Fruit fly (Drosophila melanogaster): ENCODE results near the gene CG42487.

The CG42487 gene

dm6 chr3R:27953890-27954289, 5.2 kb downstream of the CG42487 start, which contains the start of gene CG4951:
Gene CG4951, minus strand, starts transcription at chr3R:27954112.
- TF ChIP-seq h (optimal IDR thresholded peaks at IDR 0.05) (no peak), Myc (optimal IDR thresholded peaks at IDR 0.05) (no peak), Sin3A (optimal IDR thresholded peaks at IDR 0.05) (no peak), ttk (optimal IDR thresholded peaks at IDR 0.05) (no peak), insv (optimal IDR thresholded peaks at IDR 0.05) (no peak), psq (optimal IDR thresholded peaks at IDR 0.05) (no peak)

DNA sequence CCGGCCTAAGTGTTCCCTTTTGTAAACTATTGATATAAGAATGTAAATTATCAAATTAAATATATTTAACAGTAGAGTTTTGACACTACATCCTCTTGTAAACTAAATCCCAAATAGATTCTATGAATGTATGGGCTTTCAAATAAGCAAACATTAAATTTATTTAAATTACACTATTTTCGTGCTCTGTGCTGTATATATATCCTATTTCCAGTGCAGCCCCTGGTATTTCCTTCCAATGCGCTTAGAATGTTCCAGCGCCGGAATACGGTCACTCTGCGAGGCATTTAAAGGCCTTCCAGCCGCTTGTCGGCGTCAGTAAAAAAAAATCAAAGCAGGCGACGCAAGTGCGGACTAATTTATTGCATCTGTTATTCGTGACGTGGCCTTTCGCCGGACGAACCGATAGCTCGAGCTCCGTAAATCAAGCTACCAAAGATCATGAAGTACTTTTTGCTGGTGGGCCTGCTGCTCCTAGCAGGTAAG, 10.6 kb downstream of the CG42487 start, which contains the start of gene Gp93:
Gp93 (plus strand) TSS at position 291 of the 486 bp plus-strand sequence.
- TF ChIP-seq Sin3A (optimal IDR thresholded peaks at IDR 0.05) (no peak), h (optimal IDR thresholded peaks at IDR 0.05) (no peak), insv (optimal IDR thresholded peaks at IDR 0.05) (no peak), ttk (optimal IDR thresholded peaks at IDR 0.05) (no peak), psq (optimal IDR thresholded peaks at IDR 0.05) (no peak), Myc (optimal IDR thresholded peaks at IDR 0.05) (no peak)

DNA sequence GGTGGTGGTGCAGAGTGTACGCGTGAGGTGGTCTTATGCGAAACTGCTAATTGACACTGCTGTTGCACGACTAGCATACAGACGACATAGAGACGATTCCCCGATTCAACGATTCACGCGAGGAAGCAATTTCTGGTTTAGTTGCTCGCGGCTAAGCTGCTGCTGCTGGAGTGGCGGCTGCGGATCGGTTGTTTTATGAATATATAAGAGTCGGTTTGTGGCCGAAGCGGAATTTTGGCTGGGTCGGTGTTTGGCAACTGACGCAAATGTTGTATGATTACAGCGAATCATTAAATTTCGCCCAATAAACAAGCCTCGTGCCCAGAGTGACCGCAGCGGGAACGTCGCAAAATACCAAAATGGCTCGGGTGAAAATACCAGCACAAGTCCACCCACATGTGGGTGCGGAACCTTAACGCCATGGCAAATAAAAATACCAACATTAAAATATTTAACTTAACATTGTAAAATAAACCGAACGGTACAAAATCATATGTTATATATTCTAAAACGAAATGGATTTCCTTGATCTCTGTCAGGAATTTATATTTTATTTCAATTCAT, 11.3 kb downstream of the CG42487 start, which contains the start of gene mfrn:
mfrn (minus strand) TSS at position 340 of the 564 bp plus-strand sequence.
- no peak for TF ChIP-seq insv (optimal IDR thresholded peaks at IDR 0.05)
- TF ChIP-seq Myc (optimal IDR thresholded peaks at IDR 0.05): no peak
- TF ChIP-seq psq (optimal IDR thresholded peaks at IDR 0.05): no peak
- no peak for TF ChIP-seq h (optimal IDR thresholded peaks at IDR 0.05)
- TF ChIP-seq ttk (optimal IDR thresholded peaks at IDR 0.05): no peak
- TF ChIP-seq Sin3A (optimal IDR thresholded peaks at IDR 0.05): no peak

- no peak for TF ChIP-seq h (optimal IDR thresholded peaks at IDR 0.05)
- no peak for TF ChIP-seq psq (optimal IDR thresholded peaks at IDR 0.05)
- TF ChIP-seq Sin3A (optimal IDR thresholded peaks at IDR 0.05): no peak
- TF ChIP-seq ttk (optimal IDR thresholded peaks at IDR 0.05): no peak
- no peak for TF ChIP-seq Myc (optimal IDR thresholded peaks at IDR 0.05)
- no peak for TF ChIP-seq insv (optimal IDR thresholded peaks at IDR 0.05)
Observed at dm6 chr3R:27946555-27947204, 12.4 kb downstream of the CG42487 start.

dm6 chr3R:27945398-27945797, 13.6 kb downstream of the CG42487 start:
- TF ChIP-seq Myc (optimal IDR thresholded peaks at IDR 0.05) (no peak), Sin3A (optimal IDR thresholded peaks at IDR 0.05) (no peak), psq (optimal IDR thresholded peaks at IDR 0.05) (no peak), ttk (optimal IDR thresholded peaks at IDR 0.05) (no peak)

DNA sequence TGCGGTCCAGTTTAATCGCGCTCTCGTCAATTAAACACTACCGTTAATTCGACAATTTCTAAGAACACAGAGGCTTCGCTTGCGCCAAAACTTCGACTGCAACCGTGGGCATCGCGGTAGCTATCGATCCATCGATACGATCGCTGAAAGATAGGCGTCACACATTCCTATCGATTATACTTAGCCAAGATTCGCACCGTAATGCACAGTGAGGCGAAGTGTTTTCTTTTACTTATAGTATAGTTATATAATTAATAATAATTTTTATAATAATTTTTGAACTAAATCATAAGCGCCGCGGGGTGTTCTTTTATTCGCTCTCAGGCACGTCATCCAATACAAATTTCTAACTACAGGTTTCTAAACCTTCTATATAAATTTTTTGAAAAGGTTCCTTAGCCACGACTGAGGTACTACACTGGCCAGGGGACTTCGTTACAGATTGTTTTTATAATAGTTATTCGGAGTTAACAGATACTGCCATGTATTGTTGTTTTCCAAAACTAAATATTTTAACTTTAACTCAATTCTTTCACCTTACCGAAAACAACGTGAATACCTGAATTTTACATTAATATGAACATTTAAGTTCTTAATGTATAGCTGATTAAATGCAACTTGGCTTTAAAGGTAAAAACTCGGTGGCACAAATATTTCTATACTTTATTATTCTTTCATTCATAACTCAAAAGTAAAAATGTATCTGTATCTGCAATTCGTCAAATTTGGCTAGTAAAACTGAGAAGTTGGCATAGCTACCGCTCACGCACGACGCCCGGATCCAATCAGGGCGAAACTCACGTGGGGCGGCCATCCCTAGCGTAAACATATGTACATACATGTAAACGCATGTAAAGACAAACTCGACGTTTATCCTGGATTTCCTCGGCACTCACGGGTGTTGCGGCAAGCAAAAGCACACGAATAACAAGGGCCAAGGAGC, 21.0 kb downstream of the CG42487 start, which contains the start of the genes NSD and BOD1:
NSD (minus strand) TSS at position 102 of the 943 bp plus-strand sequence.
BOD1 (plus strand) TSS at position 494 of the 943 bp plus-strand sequence.
- no peak for TF ChIP-seq insv (optimal IDR thresholded peaks at IDR 0.05)
- TF ChIP-seq Myc (optimal IDR thresholded peaks at IDR 0.05): no peak
- no peak for TF ChIP-seq h (optimal IDR thresholded peaks at IDR 0.05)
- no peak for TF ChIP-seq psq (optimal IDR thresholded peaks at IDR 0.05)
- TF ChIP-seq ttk (optimal IDR thresholded peaks at IDR 0.05): no peak
- no peak for TF ChIP-seq Sin3A (optimal IDR thresholded peaks at IDR 0.05)

- TF ChIP-seq insv (optimal IDR thresholded peaks at IDR 0.05) (no peak), psq (optimal IDR thresholded peaks at IDR 0.05) (no peak), h (optimal IDR thresholded peaks at IDR 0.05) (no peak), Sin3A (optimal IDR thresholded peaks at IDR 0.05) (no peak), Myc (optimal IDR thresholded peaks at IDR 0.05) (no peak), ttk (optimal IDR thresholded peaks at IDR 0.05) (no peak)
Observed at dm6 chr3R:27931461-27931860, 27.6 kb downstream of the CG42487 start.

DNA sequence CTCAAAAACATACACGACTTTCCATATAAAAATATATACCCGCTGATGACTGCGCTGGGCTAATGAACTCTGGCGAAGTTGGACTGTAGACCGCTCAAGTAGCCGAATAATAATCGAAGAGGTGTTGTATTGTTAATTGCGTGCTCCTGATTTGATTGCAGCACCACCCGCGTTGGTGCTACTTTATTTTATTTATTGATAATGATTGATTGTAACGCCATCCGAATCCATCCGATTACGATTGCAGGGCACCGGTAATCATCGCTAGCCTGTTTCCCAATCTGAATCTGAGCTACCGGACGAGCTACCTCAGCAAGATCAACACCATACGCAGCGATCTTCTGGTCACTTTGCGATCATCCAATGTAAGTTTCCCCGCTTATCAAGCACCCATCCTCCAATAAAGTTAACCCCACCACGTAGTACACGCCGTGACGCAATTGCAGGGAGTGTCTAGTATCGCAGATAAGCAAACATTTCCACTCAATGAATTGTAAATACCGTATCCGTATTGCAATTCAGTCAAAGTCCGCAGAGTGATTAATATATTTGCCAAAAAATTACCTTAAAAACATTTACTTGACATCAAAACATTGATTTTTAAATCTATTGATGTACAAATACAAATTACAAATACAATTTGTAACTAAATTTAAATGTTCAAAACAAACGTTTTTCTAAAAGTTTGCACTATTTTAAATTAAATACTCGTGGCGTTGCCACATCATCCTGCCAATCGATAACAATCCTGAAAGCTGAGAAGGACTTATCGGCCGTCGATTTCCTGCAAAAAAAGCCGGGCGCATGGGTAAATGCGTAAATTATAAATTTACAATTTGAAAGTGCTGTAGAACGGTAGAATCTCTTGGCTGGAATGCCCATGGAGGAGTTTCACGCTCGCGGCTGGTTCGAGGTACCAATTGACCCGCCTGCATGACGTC, 29.8 kb downstream of the CG42487 start:
- TF ChIP-seq ttk (optimal IDR thresholded peaks at IDR 0.05) (no peak), h (optimal IDR thresholded peaks at IDR 0.05) (no peak), psq (optimal IDR thresholded peaks at IDR 0.05) (no peak), insv (optimal IDR thresholded peaks at IDR 0.05) (no peak), Myc (optimal IDR thresholded peaks at IDR 0.05) (no peak), Sin3A (optimal IDR thresholded peaks at IDR 0.05) (no peak)

DNA sequence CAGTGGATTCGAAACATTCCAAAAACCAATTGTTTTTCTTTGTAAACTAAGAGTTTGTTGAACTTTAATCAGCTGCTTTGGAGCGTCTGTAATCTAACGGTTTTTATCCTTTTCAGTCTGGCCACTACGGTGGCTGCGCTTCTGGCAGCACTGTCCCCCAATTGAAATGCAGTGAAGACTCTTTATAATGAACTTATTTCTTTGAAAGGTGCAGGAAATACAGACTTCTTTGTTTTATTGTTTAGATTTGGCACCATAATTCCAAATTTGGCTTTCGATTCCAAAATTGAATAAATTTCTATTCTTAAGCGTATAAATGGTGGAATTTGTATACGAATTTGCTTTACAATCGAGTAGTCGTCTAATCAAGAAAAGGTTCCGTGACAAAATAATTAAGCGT, 30.9 kb downstream of the CG42487 start, which contains the start of gene nenya:
nenya (minus strand) TSS at position 35 of the 400 bp plus-strand sequence.
- TF ChIP-seq ttk (optimal IDR thresholded peaks at IDR 0.05) (no peak), psq (optimal IDR thresholded peaks at IDR 0.05) (no peak), Sin3A (optimal IDR thresholded peaks at IDR 0.05) (no peak)

dm6 chr3R:27926738-27927215, 32.3 kb downstream of the CG42487 start:
- no peak for TF ChIP-seq Myc (optimal IDR thresholded peaks at IDR 0.05)

All from Kc167 (cell line).